Worm (Caenorhabditis elegans): ENCODE data around the gene pqn-70.

Gene pqn-70

ce11 chrV:11252429-11252828 is 23.9 kb upstream of the pqn-70 start, which contains the start of gene srsx-33:
srsx-33 (minus strand) TSS chrV:11252529.
- no peak for TF ChIP-seq med-1 (GFP tag; optimal IDR thresholded peaks at IDR 0.05; ENCODE audit: insufficient read depth)
- TF ChIP-seq ref-1 (GFP tag; conservative IDR thresholded peaks at IDR 0.05): no peak
- no peak for TF ChIP-seq ztf-23 (GFP tag; IDR thresholded peaks at IDR 0.05)
- TF ChIP-seq T22C8.4 (GFP tag; IDR thresholded peaks at IDR 0.05): no peak
- no peak for TF ChIP-seq flt-1 (GFP tag; IDR thresholded peaks at IDR 0.05)
- TF ChIP-seq klf-2 (GFP tag; conservative IDR thresholded peaks at IDR 0.05): no peak
- no peak for TF ChIP-seq tab-1 (GFP tag; IDR thresholded peaks at IDR 0.05)
- TF ChIP-seq ztf-29 (GFP tag; IDR thresholded peaks at IDR 0.05): no peak

ce11 chrV:11251798-11252197 is 23.3 kb upstream of the pqn-70 start:
- TF ChIP-seq klf-2 (GFP tag; conservative IDR thresholded peaks at IDR 0.05): no peak
- TF ChIP-seq ztf-29 (GFP tag; IDR thresholded peaks at IDR 0.05): no peak
- no peak for TF ChIP-seq flt-1 (GFP tag; IDR thresholded peaks at IDR 0.05)
- no peak for TF ChIP-seq cog-1 (tag; optimal IDR thresholded peaks at IDR 0.05)
- no peak for TF ChIP-seq tab-1 (GFP tag; IDR thresholded peaks at IDR 0.05)
- no peak for TF ChIP-seq med-1 (GFP tag; optimal IDR thresholded peaks at IDR 0.05; ENCODE audit: insufficient read depth)
- no peak for TF ChIP-seq ztf-23 (GFP tag; IDR thresholded peaks at IDR 0.05)

ce11 chrV:11250735-11251134 is 22.2 kb upstream of the pqn-70 start, which contains the start of gene T19B10.12:
T19B10.12 (plus strand) TSS chrV:11251035.
- TF ChIP-seq med-1 (GFP tag; optimal IDR thresholded peaks at IDR 0.05; ENCODE audit: insufficient read depth): no peak
- no peak for TF ChIP-seq ref-1 (GFP tag; conservative IDR thresholded peaks at IDR 0.05)
- TF ChIP-seq T22C8.4 (GFP tag; IDR thresholded peaks at IDR 0.05): no peak
- no peak for TF ChIP-seq flt-1 (GFP tag; IDR thresholded peaks at IDR 0.05)

- TF ChIP-seq flt-1 (GFP tag; IDR thresholded peaks at IDR 0.05) (no peak), ref-1 (GFP tag; conservative IDR thresholded peaks at IDR 0.05) (no peak), ztf-23 (GFP tag; IDR thresholded peaks at IDR 0.05) (no peak), med-1 (GFP tag; optimal IDR thresholded peaks at IDR 0.05; ENCODE audit: insufficient read depth) (no peak), T22C8.4 (GFP tag; IDR thresholded peaks at IDR 0.05) (no peak), tab-1 (GFP tag; IDR thresholded peaks at IDR 0.05) (no peak), klf-2 (GFP tag; conservative IDR thresholded peaks at IDR 0.05) (no peak), cog-1 (tag; optimal IDR thresholded peaks at IDR 0.05) (no peak), ztf-29 (GFP tag; IDR thresholded peaks at IDR 0.05) (no peak)
Observed at ce11 chrV:11247846-11248245, 19.3 kb upstream of the pqn-70 start, which contains the start of gene mam-4. mam-4 (plus strand) TSS chrV:11248146.

- no peak for TF ChIP-seq T22C8.4 (GFP tag; IDR thresholded peaks at IDR 0.05)
- no peak for TF ChIP-seq ref-1 (GFP tag; conservative IDR thresholded peaks at IDR 0.05)
- no peak for TF ChIP-seq klf-2 (GFP tag; conservative IDR thresholded peaks at IDR 0.05)
- no peak for TF ChIP-seq ztf-29 (GFP tag; IDR thresholded peaks at IDR 0.05)
Observed at ce11 chrV:11245029-11245428, 16.5 kb upstream of the pqn-70 start.

ce11 chrV:11244539-11244938 is 16.0 kb upstream of the pqn-70 start, which contains the start of gene mxl-1:
mxl-1 (plus strand) TSS chrV:11244839.
- TF ChIP-seq T22C8.4 (GFP tag; IDR thresholded peaks at IDR 0.05): no peak
- no peak for TF ChIP-seq klf-2 (GFP tag; conservative IDR thresholded peaks at IDR 0.05)
- TF ChIP-seq flt-1 (GFP tag; IDR thresholded peaks at IDR 0.05): no peak
- TF ChIP-seq ztf-23 (GFP tag; IDR thresholded peaks at IDR 0.05): no peak
- no peak for TF ChIP-seq med-1 (GFP tag; optimal IDR thresholded peaks at IDR 0.05; ENCODE audit: insufficient read depth)

ce11 chrV:11241580-11241979 is 13.1 kb upstream of the pqn-70 start, which contains the start of gene pgap-1:
pgap-1 (plus strand) TSS chrV:11241880.
- no peak for TF ChIP-seq med-1 (GFP tag; optimal IDR thresholded peaks at IDR 0.05; ENCODE audit: insufficient read depth)
- no peak for TF ChIP-seq ztf-23 (GFP tag; IDR thresholded peaks at IDR 0.05)
- TF ChIP-seq T22C8.4 (GFP tag; IDR thresholded peaks at IDR 0.05): no peak
- TF ChIP-seq cog-1 (tag; optimal IDR thresholded peaks at IDR 0.05): no peak
- TF ChIP-seq tab-1 (GFP tag; IDR thresholded peaks at IDR 0.05): no peak
- TF ChIP-seq klf-2 (GFP tag; conservative IDR thresholded peaks at IDR 0.05): no peak
- TF ChIP-seq flt-1 (GFP tag; IDR thresholded peaks at IDR 0.05): no peak
- TF ChIP-seq ref-1 (GFP tag; conservative IDR thresholded peaks at IDR 0.05): no peak
- no peak for TF ChIP-seq ztf-29 (GFP tag; IDR thresholded peaks at IDR 0.05)

ce11 chrV:11239187-11239725 is 10.8 kb upstream of the pqn-70 start, which contains the start of the genes dvc-1 and ima-1:
dvc-1 (minus strand) TSS chrV:11239331.
ima-1 (plus strand) TSS chrV:11239675.
- TF ChIP-seq med-1 (GFP tag; optimal IDR thresholded peaks at IDR 0.05; ENCODE audit: insufficient read depth): peak; percentile 92
- peak; percentile 84 for TF ChIP-seq ztf-23 (GFP tag; IDR thresholded peaks at IDR 0.05)
- TF ChIP-seq klf-2 (GFP tag; conservative IDR thresholded peaks at IDR 0.05): peak; percentile 73
- no peak for TF ChIP-seq ref-1 (GFP tag; conservative IDR thresholded peaks at IDR 0.05)
- TF ChIP-seq tab-1 (GFP tag; IDR thresholded peaks at IDR 0.05): peak; percentile 84
- peak; percentile 27; the same call in 1 of the 2 replicates for TF ChIP-seq ztf-29 (GFP tag; IDR thresholded peaks at IDR 0.05)
- TF ChIP-seq cog-1 (tag; optimal IDR thresholded peaks at IDR 0.05): peak; percentile 78
- peak; percentile 57 for TF ChIP-seq T22C8.4 (GFP tag; IDR thresholded peaks at IDR 0.05)
- peak; percentile 87 for TF ChIP-seq flt-1 (GFP tag; IDR thresholded peaks at IDR 0.05)

ce11 chrV:11235876-11236275 is 7.4 kb upstream of the pqn-70 start:
- TF ChIP-seq klf-2 (GFP tag; conservative IDR thresholded peaks at IDR 0.05): no peak
- no peak for TF ChIP-seq med-1 (GFP tag; optimal IDR thresholded peaks at IDR 0.05; ENCODE audit: insufficient read depth)
- no peak for TF ChIP-seq flt-1 (GFP tag; IDR thresholded peaks at IDR 0.05)
- no peak for TF ChIP-seq ztf-23 (GFP tag; IDR thresholded peaks at IDR 0.05)
- no peak for TF ChIP-seq ref-1 (GFP tag; conservative IDR thresholded peaks at IDR 0.05)
- TF ChIP-seq ztf-29 (GFP tag; IDR thresholded peaks at IDR 0.05): no peak
- no peak for TF ChIP-seq tab-1 (GFP tag; IDR thresholded peaks at IDR 0.05)
- no peak for TF ChIP-seq T22C8.4 (GFP tag; IDR thresholded peaks at IDR 0.05)

ce11 chrV:11234350-11234749 is 5.8 kb upstream of the pqn-70 start, which contains the start of gene T19B10.5:
T19B10.5 (plus strand) TSS chrV:11234650.
- TF ChIP-seq med-1 (GFP tag; optimal IDR thresholded peaks at IDR 0.05; ENCODE audit: insufficient read depth): no peak
- TF ChIP-seq tab-1 (GFP tag; IDR thresholded peaks at IDR 0.05): no peak
- TF ChIP-seq ztf-29 (GFP tag; IDR thresholded peaks at IDR 0.05): no peak
- no peak for TF ChIP-seq klf-2 (GFP tag; conservative IDR thresholded peaks at IDR 0.05)
- TF ChIP-seq ztf-23 (GFP tag; IDR thresholded peaks at IDR 0.05): no peak
- no peak for TF ChIP-seq T22C8.4 (GFP tag; IDR thresholded peaks at IDR 0.05)
- TF ChIP-seq flt-1 (GFP tag; IDR thresholded peaks at IDR 0.05): no peak
- TF ChIP-seq ref-1 (GFP tag; conservative IDR thresholded peaks at IDR 0.05): no peak
- TF ChIP-seq cog-1 (tag; optimal IDR thresholded peaks at IDR 0.05): no peak

All from whole organism, midembryonic.